Fruit fly (Drosophila melanogaster) whole organism, prepupa: Measurements from ENCODE around the gene Polr3C.
"Not testable (repeated sequence)": the region's sequence is repeated elsewhere in the genome, so short reads cannot be mapped to it uniquely, and the experiment has no call there.

Experiments used
- CG1621 ChIP-seq: fragments of 200-800 bp; sonication (Bioruptor generic); optimal IDR thresholded peaks from 3 replicates; lab custom pipeline; 2018; ENCODE audit warnings: missing biosample characterization, mild to moderate bottlenecking, missing genetic modification characterization
- CG6792 ChIP-seq: fragments of 200-800 bp; sonication (Bioruptor generic); optimal IDR thresholded peaks from 3 replicates; lab custom pipeline; 2016; ENCODE audit warnings: missing biosample characterization, missing genetic modification characterization
- CG8632 ChIP-seq: fragments of 200-800 bp; sonication (Bioruptor generic); optimal IDR thresholded peaks from 3 replicates; lab custom pipeline; 2016; ENCODE audit warnings: missing biosample characterization, missing genetic modification characterization
- Gug ChIP-seq: fragments of 200-800 bp; sonication (Bioruptor generic); IDR thresholded peaks from 2 replicates; pipeline ENCODE4 v1.3.6; 2022; ENCODE audit warnings: missing biosample characterization, missing genetic modification characterization
- Hr38 ChIP-seq: sonication (Bioruptor generic); optimal IDR thresholded peaks from 2 replicates; lab custom pipeline; 2016; ENCODE audit warnings: missing biosample characterization, missing genetic modification characterization
- acj6 ChIP-seq: fragments of 200-800 bp; sonication (Bioruptor generic); optimal IDR thresholded peaks from 3 replicates; lab custom pipeline; 2016; ENCODE audit warnings: missing biosample characterization, missing genetic modification characterization
- pdm3 ChIP-seq: fragments of 200-800 bp; sonication (Bioruptor generic); optimal IDR thresholded peaks from 3 replicates; lab custom pipeline; 2016; ENCODE audit warnings: missing biosample characterization, missing genetic modification characterization
- salr ChIP-seq, 2 experiments: fragments of 200-800 bp; sonication (Bioruptor generic); optimal IDR thresholded peaks; 3 replicates each; lab custom pipeline; 2016 to 2018; ENCODE audit warnings: missing biosample characterization in 2 of 2, missing genetic modification characterization in 2 of 2, mild to moderate bottlenecking in 1 of 2

dm6 chr3R:12467675-12468074, 7.5 kb downstream of the Polr3C start, which contains the start of gene Hsp70Ba:
- TF ChIP-seq CG8632 (GFP tag; lab: Kevin White, UChicago); Hr38; CG6792 (GFP tag; lab: Kevin White, UChicago); pdm3; CG1621 (tag; lab: Kevin White, UChicago); Gug (GFP tag; lab: Robert Waterston, UW); salr (GFP tag; optimal IDR thresholded peaks at IDR 0.05; lab: Kevin White, UChicago); acj6 (GFP tag; lab: Kevin White, UChicago): not testable (repeated sequence)
